Fruit fly (Drosophila melanogaster) whole organism, prepupa: Measurements from ENCODE around the gene GatB.

Experiments used
- CG10631 ChIP-seq: fragments of 200-800 bp; sonication (Bioruptor generic); optimal IDR thresholded peaks from 2 replicates; lab custom pipeline; 2016; ENCODE audit warnings: missing biosample characterization, missing genetic modification characterization
- CG10669 ChIP-seq: fragments of 200-800 bp; sonication (Bioruptor generic); optimal IDR thresholded peaks from 3 replicates; lab custom pipeline; 2018; ENCODE audit warnings: missing biosample characterization, mild to moderate bottlenecking, missing genetic modification characterization, moderate library complexity
- CG11294 ChIP-seq: fragments of 200-800 bp; sonication (Bioruptor generic); IDR thresholded peaks from 2 replicates; pipeline ENCODE4 v1.3.6; 2022; ENCODE audit warnings: missing biosample characterization, missing genetic modification characterization
- CG11762 ChIP-seq: fragments of 200-800 bp; sonication (Bioruptor generic); optimal IDR thresholded peaks from 3 replicates; lab custom pipeline; 2016; ENCODE audit warnings: missing biosample characterization, missing genetic modification characterization; ENCODE audit not compliant: insufficient read depth
- CG11902 ChIP-seq: fragments of 200-800 bp; sonication (Bioruptor generic); optimal IDR thresholded peaks from 3 replicates; lab custom pipeline; 2016; ENCODE audit warnings: missing biosample characterization, missing genetic modification characterization
- CG1621 ChIP-seq: fragments of 200-800 bp; sonication (Bioruptor generic); optimal IDR thresholded peaks from 3 replicates; lab custom pipeline; 2018; ENCODE audit warnings: missing biosample characterization, mild to moderate bottlenecking, missing genetic modification characterization
- CG16779 ChIP-seq: fragments of 200-800 bp; sonication (Bioruptor generic); optimal IDR thresholded peaks from 3 replicates; lab custom pipeline; 2017; ENCODE audit warnings: missing biosample characterization, mild to moderate bottlenecking, missing genetic modification characterization
- CG31627 ChIP-seq: fragments of 200-800 bp; sonication (Bioruptor generic); optimal IDR thresholded peaks from 3 replicates; lab custom pipeline; 2016; ENCODE audit warnings: missing biosample characterization, missing genetic modification characterization
- CG32006 ChIP-seq: fragments of 200-800 bp; sonication (Bioruptor generic); optimal IDR thresholded peaks from 3 replicates; lab custom pipeline; 2017; ENCODE audit warnings: missing biosample characterization, mild to moderate bottlenecking, missing genetic modification characterization
- CG34406 ChIP-seq: fragments of 200-800 bp; sonication (Bioruptor generic); optimal IDR thresholded peaks from 3 replicates; lab custom pipeline; 2016; ENCODE audit warnings: missing biosample characterization, missing genetic modification characterization
- CG3919 ChIP-seq: fragments of 200-800 bp; sonication (Bioruptor generic); optimal IDR thresholded peaks from 3 replicates; lab custom pipeline; 2016; ENCODE audit warnings: missing biosample characterization, missing genetic modification characterization
- CG6163 ChIP-seq: fragments of 200-800 bp; sonication (Bioruptor generic); IDR thresholded peaks from 3 replicates; pipeline ENCODE4 v1.3.6; 2022; ENCODE audit warnings: missing biosample characterization, missing genetic modification characterization
- CG6276 ChIP-seq: fragments of 200-800 bp; sonication (Bioruptor generic); optimal IDR thresholded peaks from 2 replicates; lab custom pipeline; 2017; ENCODE audit warnings: missing biosample characterization, mild to moderate bottlenecking, missing genetic modification characterization
- CG6792 ChIP-seq: fragments of 200-800 bp; sonication (Bioruptor generic); optimal IDR thresholded peaks from 3 replicates; lab custom pipeline; 2016; ENCODE audit warnings: missing biosample characterization, missing genetic modification characterization
- CG6808 ChIP-seq: fragments of 200-800 bp; sonication (Bioruptor generic); optimal IDR thresholded peaks from 3 replicates; lab custom pipeline; 2017; ENCODE audit warnings: missing biosample characterization, missing genetic modification characterization, mild to moderate bottlenecking, moderate library complexity, missing genetic modification reagents
- CG6854 ChIP-seq: fragments of 200-800 bp; sonication (Bioruptor generic); optimal IDR thresholded peaks from 2 replicates; lab custom pipeline; 2017; ENCODE audit warnings: missing biosample characterization, mild to moderate bottlenecking, missing genetic modification characterization
- CG7368 ChIP-seq: fragments of 200-800 bp; sonication (Bioruptor generic); optimal IDR thresholded peaks from 3 replicates; lab custom pipeline; 2016; ENCODE audit warnings: missing biosample characterization, missing genetic modification characterization
- CG8119 ChIP-seq: fragments of 200-800 bp; sonication (Bioruptor generic); IDR thresholded peaks from 3 replicates; pipeline ENCODE4 v1.3.6; 2022; ENCODE audit warnings: missing biosample characterization, missing genetic modification characterization
- CG8319 ChIP-seq: fragments of 200-800 bp; sonication (Bioruptor generic); optimal IDR thresholded peaks from 3 replicates; lab custom pipeline; 2016; ENCODE audit warnings: missing biosample characterization, missing genetic modification characterization
- CG9139 ChIP-seq: fragments of 200-800 bp; sonication (Bioruptor generic); optimal IDR thresholded peaks from 3 replicates; lab custom pipeline; 2017; ENCODE audit warnings: missing biosample characterization, mild to moderate bottlenecking, missing genetic modification characterization
- Eip75B ChIP-seq: fragments of 200-800 bp; sonication (Bioruptor generic); optimal IDR thresholded peaks from 3 replicates; lab custom pipeline; 2016; ENCODE audit warnings: missing biosample characterization, missing genetic modification characterization
- Eip78C ChIP-seq: fragments of 200-800 bp; sonication (Bioruptor generic); peaks from one replicate; lab custom pipeline; 2016; ENCODE audit warnings: missing biosample characterization, missing genetic modification characterization
- Eip93F ChIP-seq: fragments of 200-800 bp; sonication (Bioruptor generic); optimal IDR thresholded peaks from 2 replicates; lab custom pipeline; 2016; ENCODE audit warnings: missing biosample characterization, mild to moderate bottlenecking, missing genetic modification characterization
- Ets96B ChIP-seq: fragments of 200-800 bp; optimal IDR thresholded peaks from 2 replicates; lab custom pipeline; 2019; ENCODE audit warnings: missing biosample characterization, mild to moderate bottlenecking, missing genetic modification characterization, moderate library complexity
- Gug ChIP-seq: fragments of 200-800 bp; sonication (Bioruptor generic); IDR thresholded peaks from 2 replicates; pipeline ENCODE4 v1.3.6; 2022; ENCODE audit warnings: missing biosample characterization, missing genetic modification characterization
- Hr38 ChIP-seq: sonication (Bioruptor generic); optimal IDR thresholded peaks from 2 replicates; lab custom pipeline; 2016; ENCODE audit warnings: missing biosample characterization, missing genetic modification characterization
- Hr4 ChIP-seq: fragments of 200-800 bp; sonication (Bioruptor generic); optimal IDR thresholded peaks from 3 replicates; lab custom pipeline; 2016; ENCODE audit warnings: missing biosample characterization, missing genetic modification characterization
- Lpt ChIP-seq: fragments of 200-800 bp; sonication (Bioruptor generic); optimal IDR thresholded peaks from 3 replicates; lab custom pipeline; 2016; ENCODE audit warnings: missing biosample characterization, missing genetic modification characterization
- Met ChIP-seq: fragments of 200-800 bp; sonication (Bioruptor generic); optimal IDR thresholded peaks from 3 replicates; lab custom pipeline; 2016; ENCODE audit warnings: missing biosample characterization, missing genetic modification characterization
- OdsH ChIP-seq: fragments of 200-800 bp; sonication (Bioruptor generic); optimal IDR thresholded peaks from 3 replicates; lab custom pipeline; 2016; ENCODE audit warnings: missing biosample characterization, missing genetic modification characterization
- Smox ChIP-seq: fragments of 200-800 bp; sonication (Bioruptor generic); optimal IDR thresholded peaks from 3 replicates; lab custom pipeline; 2016; ENCODE audit warnings: missing biosample characterization, missing genetic modification characterization
- Sox102F ChIP-seq: fragments of 200-800 bp; sonication (Bioruptor generic); optimal IDR thresholded peaks from 2 replicates; lab custom pipeline; 2016; ENCODE audit warnings: missing biosample characterization, mild to moderate bottlenecking, missing genetic modification characterization
- Sox14 ChIP-seq: fragments of 200-800 bp; sonication (Bioruptor generic); optimal IDR thresholded peaks from 3 replicates; lab custom pipeline; 2016; ENCODE audit warnings: missing biosample characterization, missing genetic modification characterization
- Sox15 ChIP-seq: fragments of 200-800 bp; sonication (Bioruptor generic); optimal IDR thresholded peaks from 3 replicates; lab custom pipeline; 2016; ENCODE audit warnings: missing biosample characterization, missing genetic modification characterization
- acj6 ChIP-seq: fragments of 200-800 bp; sonication (Bioruptor generic); optimal IDR thresholded peaks from 3 replicates; lab custom pipeline; 2016; ENCODE audit warnings: missing biosample characterization, missing genetic modification characterization
- cyc ChIP-seq: fragments of 200-800 bp; sonication (Bioruptor generic); optimal IDR thresholded peaks from 3 replicates; lab custom pipeline; 2016; ENCODE audit warnings: missing biosample characterization, missing genetic modification characterization
- dac ChIP-seq: fragments of 200-800 bp; sonication (Bioruptor generic); optimal IDR thresholded peaks from 2 replicates; lab custom pipeline; 2017; ENCODE audit warnings: missing biosample characterization, mild to moderate bottlenecking, missing genetic modification characterization
- dsx ChIP-seq: fragments of 200-800 bp; optimal IDR thresholded peaks from 3 replicates; lab custom pipeline; 2019; ENCODE audit warnings: missing biosample characterization, mild to moderate bottlenecking, missing genetic modification characterization, moderate library complexity; ENCODE audit not compliant: poor library complexity, severe bottlenecking
- esn ChIP-seq: fragments of 200-800 bp; sonication (Bioruptor generic); optimal IDR thresholded peaks from 2 replicates; lab custom pipeline; 2016; ENCODE audit warnings: missing biosample characterization, mild to moderate bottlenecking, missing genetic modification characterization, moderate library complexity
- fkh ChIP-seq: fragments of 200-800 bp; sonication (Bioruptor generic); optimal IDR thresholded peaks from 3 replicates; lab custom pipeline; 2017; ENCODE audit warnings: missing biosample characterization, mild to moderate bottlenecking, missing genetic modification characterization, moderate library complexity
- lz ChIP-seq: fragments of 200-800 bp; sonication (Bioruptor generic); optimal IDR thresholded peaks from 3 replicates; lab custom pipeline; 2016; ENCODE audit warnings: missing biosample characterization, missing genetic modification characterization
- net ChIP-seq: fragments of 200-800 bp; sonication (Bioruptor generic); optimal IDR thresholded peaks from 3 replicates; lab custom pipeline; 2016; ENCODE audit warnings: missing biosample characterization, missing genetic modification characterization
- pdm3 ChIP-seq: fragments of 200-800 bp; sonication (Bioruptor generic); optimal IDR thresholded peaks from 3 replicates; lab custom pipeline; 2016; ENCODE audit warnings: missing biosample characterization, missing genetic modification characterization
- salr ChIP-seq, 2 experiments: fragments of 200-800 bp; sonication (Bioruptor generic); optimal IDR thresholded peaks; 3 replicates each; lab custom pipeline; 2016 to 2018; ENCODE audit warnings: missing biosample characterization in 2 of 2, missing genetic modification characterization in 2 of 2, mild to moderate bottlenecking in 1 of 2
- spab ChIP-seq: fragments of 200-800 bp; sonication (Bioruptor generic); optimal IDR thresholded peaks from 2 replicates; lab custom pipeline; 2017; ENCODE audit warnings: missing biosample characterization, mild to moderate bottlenecking, missing genetic modification characterization, missing genetic modification reagents
- ss ChIP-seq, 2 experiments: fragments of 200-800 bp; sonication (Bioruptor generic); optimal IDR thresholded peaks; 2 replicates in 1 of 2; 3 replicates in 1 of 2; lab custom pipeline; 2017 to 2018; ENCODE audit warnings: mild to moderate bottlenecking in 2 of 2, missing biosample characterization in 2 of 2, missing genetic modification characterization in 2 of 2, moderate library complexity in 1 of 2
- topi ChIP-seq: fragments of 200-800 bp; sonication (Bioruptor generic); optimal IDR thresholded peaks from 3 replicates; lab custom pipeline; 2016; ENCODE audit warnings: missing biosample characterization, missing genetic modification characterization
- vri ChIP-seq: fragments of 200-800 bp; sonication (Bioruptor generic); optimal IDR thresholded peaks from 3 replicates; lab custom pipeline; 2016; ENCODE audit warnings: missing biosample characterization, mild to moderate bottlenecking, missing genetic modification characterization

Gene GatB

dm6 chr3R:24113070-24113385 is 17.0 kb downstream of the GatB start, which contains the start of gene Root:
Root (plus strand) TSS chr3R:24113286.
- TF ChIP-seq Sox14 (GFP tag; lab: Kevin White, UChicago): no peak
- TF ChIP-seq, all 60 proteins: peak for 0

- TF ChIP-seq Gug (GFP tag; lab: Robert Waterston, UW) (peak; percentile 44), lz (GFP tag; lab: Kevin White, UChicago) (peak; percentile 53), CG11294 (GFP tag; lab: Robert Waterston, UW) (peak; percentile 62), Hr38 (GFP tag; lab: Kevin White, UChicago) (no peak), dsx (GFP tag; lab: Kevin White, UChicago) (peak; percentile 81), Smox (peak; percentile 65), vri (GFP tag; lab: Kevin White, UChicago) (peak; percentile 65), CG1621 (tag; lab: Kevin White, UChicago) (no peak), esn (GFP tag; lab: Kevin White, UChicago) (peak; percentile 79), CG34406 (GFP tag; lab: Kevin White, UChicago) (peak; percentile 66), CG10631 (GFP tag; lab: Kevin White, UChicago) (peak; percentile 55), salr (GFP tag; optimal IDR thresholded peaks at IDR 0.05; lab: Kevin White, UChicago) (peak in 1 of 2 experiments; percentile 5), Sox14 (GFP tag; lab: Kevin White, UChicago) (peak; percentile 41), ss (GFP tag; optimal IDR thresholded peaks at IDR 0.05; lab: Kevin White, UChicago) (peak; percentile 35 to 51), CG7368 (GFP tag; lab: Kevin White, UChicago) (peak; percentile 57), CG16779 (tag; lab: Kevin White, UChicago) (peak; percentile 35), CG11762 (GFP tag; lab: Kevin White, UChicago) (peak; percentile 53), Sox15 (GFP tag; lab: Kevin White, UChicago) (peak; percentile 25), fkh (peak; percentile 6), CG6163 (GFP tag; lab: Robert Waterston, UW) (peak; percentile 60; the same call in 2 of the 3 replicates), dac (GFP tag; lab: Kevin White, UChicago) (peak; percentile 25), CG3919 (peak; percentile 78), Hr4 (GFP tag; lab: Kevin White, UChicago) (peak; percentile 71), CG31627 (peak; percentile 51), topi (GFP tag; lab: Kevin White, UChicago) (peak; percentile 73), spab (GFP tag; lab: Kevin White, UChicago) (no peak), acj6 (GFP tag; lab: Kevin White, UChicago) (peak; percentile 73), Met (peak; percentile 71), CG6792 (peak; percentile 56), OdsH (GFP tag; lab: Kevin White, UChicago) (peak; percentile 76), Eip93F (GFP tag; lab: Kevin White, UChicago) (peak; percentile 60), CG6808 (peak; percentile 24), CG8119 (GFP tag; lab: Robert Waterston, UW) (peak; percentile 78; the same call in 2 of the 3 replicates), Sox102F (GFP tag; lab: Kevin White, UChicago) (peak; percentile 71), CG10669 (GFP tag; lab: Kevin White, UChicago) (peak; percentile 33), CG11902 (GFP tag; lab: Kevin White, UChicago) (no peak), CG6276 (GFP tag; lab: Kevin White, UChicago) (peak; percentile 68), Lpt (peak; percentile 33), CG9139 (GFP tag; lab: Kevin White, UChicago) (no peak), CG6854 (GFP tag; lab: Kevin White, UChicago) (peak; percentile 69), Eip75B (GFP tag; lab: Kevin White, UChicago) (peak; percentile 51), Ets96B (tag; lab: Kevin White, UChicago) (peak; percentile 48), CG8319 (GFP tag; lab: Kevin White, UChicago) (peak; percentile 40), cyc (GFP tag; lab: Kevin White, UChicago) (peak; percentile 63), net (GFP tag; lab: Kevin White, UChicago) (peak; percentile 72), CG32006 (GFP tag; lab: Kevin White, UChicago) (peak; percentile 66), Eip78C (peak; percentile 91), pdm3 (peak; percentile 65)
Observed at dm6 chr3R:24112320-24113069, 17.6 kb downstream of the GatB start, which contains the start of gene CG13605. CG13605 (minus strand) TSS chr3R:24112389.
